Worm (Caenorhabditis elegans): ENCODE data around the gene vps-15.
A peak's percentile ranks its signal among the peaks of the same experiment; 100 is the strongest.

vps-15 gene

DNA sequence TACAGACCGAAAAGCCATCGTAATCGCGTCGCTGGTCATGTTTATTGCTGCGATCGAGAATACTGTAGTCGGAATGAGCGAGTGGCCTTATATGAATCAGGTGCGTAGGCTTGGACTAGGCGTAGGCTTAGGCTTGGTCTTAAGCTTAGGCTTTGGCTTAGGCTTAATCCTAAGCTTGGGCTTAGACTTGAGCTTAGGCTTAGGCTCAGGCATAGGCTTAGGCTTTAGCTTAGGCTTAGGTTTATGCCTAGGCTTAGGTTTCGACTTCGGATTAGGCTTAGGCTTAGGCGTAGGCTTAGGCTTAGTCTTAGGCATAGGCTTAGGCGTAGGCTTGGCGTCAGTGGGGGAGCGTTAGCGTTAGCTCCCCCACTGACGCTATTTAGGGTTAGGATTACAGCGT, 39.2 kb upstream of the vps-15 start:
- no peak for TF ChIP-seq hpl-2 (GFP tag; optimal IDR thresholded peaks at IDR 0.05)
- TF ChIP-seq isw-1 (GFP tag; IDR thresholded peaks at IDR 0.05) = no peak
- no peak for TF ChIP-seq nhr-47 (tag; optimal IDR thresholded peaks at IDR 0.05)
- no peak for TF ChIP-seq F16B12.6 (tag; optimal IDR thresholded peaks at IDR 0.05)
- TF ChIP-seq nhr-28 (tag; optimal IDR thresholded peaks at IDR 0.05) = no peak
- no peak for TF ChIP-seq lin-13 (GFP tag; optimal IDR thresholded peaks at IDR 0.05)
- TF ChIP-seq ceh-88 (GFP tag; IDR thresholded peaks at IDR 0.05) = no peak
- no peak for TF ChIP-seq xbp-1 (tag; optimal IDR thresholded peaks at IDR 0.05)

DNA sequence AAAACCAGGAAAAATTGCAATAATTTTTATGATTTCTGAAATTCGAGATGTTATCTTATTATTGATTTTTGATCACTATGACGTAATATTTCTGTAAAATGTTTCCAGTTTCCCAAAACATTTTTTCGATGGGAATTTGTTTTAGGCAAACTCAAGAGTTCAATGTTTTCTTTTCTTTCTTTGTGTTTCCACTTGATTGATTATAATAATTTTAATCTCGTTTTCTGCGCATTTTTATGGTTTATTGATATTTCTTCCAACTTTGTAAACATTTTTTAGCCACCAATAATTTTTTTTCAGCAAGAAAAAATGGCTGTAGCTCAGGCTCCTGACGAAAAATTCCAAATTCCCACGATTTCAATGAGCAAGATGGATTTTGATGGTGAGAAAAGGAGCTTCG, 38.6 kb upstream of the vps-15 start, which contains the start of gene W03C9.6:
W03C9.6 (plus strand) TSS at position 301 of the 400 bp plus-strand sequence.
- no peak for TF ChIP-seq lir-3 (tag; optimal IDR thresholded peaks at IDR 0.05; ENCODE audit: poor library complexity)
- TF ChIP-seq nhr-28 (tag; optimal IDR thresholded peaks at IDR 0.05) = no peak
- TF ChIP-seq pqm-1 (tag; optimal IDR thresholded peaks at IDR 0.05) = no peak
- TF ChIP-seq ztf-4 (tag; optimal IDR thresholded peaks at IDR 0.05) = no peak
- no peak for TF ChIP-seq ceh-90 (tag; optimal IDR thresholded peaks at IDR 0.05)
- TF ChIP-seq nhr-85 (tag) = no peak
- no peak for TF ChIP-seq C16A3.4 (tag; optimal IDR thresholded peaks at IDR 0.05)
- TF ChIP-seq lin-35 (GFP tag; optimal IDR thresholded peaks at IDR 0.05) = no peak
- no peak for TF ChIP-seq ceh-88 (GFP tag; IDR thresholded peaks at IDR 0.05)
- no peak for TF ChIP-seq nhr-76 (tag; optimal IDR thresholded peaks at IDR 0.05)
- no peak for TF ChIP-seq efl-3 (GFP tag; optimal IDR thresholded peaks at IDR 0.05)
- no peak for TF ChIP-seq egl-13 (tag; optimal IDR thresholded peaks at IDR 0.05)
- TF ChIP-seq nhr-47 (tag; optimal IDR thresholded peaks at IDR 0.05) = no peak
- TF ChIP-seq mab-9 (GFP tag; IDR thresholded peaks at IDR 0.05) = no peak
- no peak for TF ChIP-seq nhr-90 (tag; optimal IDR thresholded peaks at IDR 0.05; ENCODE audit: poor library complexity)
- no peak for TF ChIP-seq vab-15 (tag; optimal IDR thresholded peaks at IDR 0.05)

DNA sequence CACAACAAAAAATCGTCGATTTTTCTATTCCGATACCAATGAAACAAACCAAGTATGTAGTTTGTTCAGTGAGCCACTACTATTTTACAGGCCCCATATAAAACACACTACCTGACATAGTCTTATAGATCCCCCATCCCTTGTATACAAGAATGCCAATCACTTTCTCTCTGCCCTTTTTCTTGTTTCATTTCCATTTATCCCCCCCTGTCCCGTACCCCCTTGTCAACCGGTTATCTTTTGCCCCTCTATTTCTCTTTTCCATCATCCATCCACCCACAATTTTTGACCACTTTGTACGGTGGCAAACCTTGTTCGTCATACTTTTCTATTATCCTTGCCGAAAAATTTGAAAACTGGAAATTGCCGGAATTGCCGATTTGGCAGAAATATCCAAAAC, 37.3 kb upstream of the vps-15 start:
- TF ChIP-seq efl-1 (optimal IDR thresholded peaks at IDR 0.05) (no peak), efl-1 (GFP tag; optimal IDR thresholded peaks at IDR 0.05 in 1 of 2) (peak in 1 of 2 experiments; percentile 78), pag-3 (tag; optimal IDR thresholded peaks at IDR 0.05; ENCODE audit: borderline replicate concordance, insufficient read depth) (peak; percentile 5), C16A3.4 (tag; optimal IDR thresholded peaks at IDR 0.05) (no peak), unc-86 (tag; optimal IDR thresholded peaks at IDR 0.05) (no peak), elt-3 (tag; optimal IDR thresholded peaks at IDR 0.05) (peak in 1 of 6 experiments; percentile 6), blmp-1 (tag; optimal IDR thresholded peaks at IDR 0.05) (peak; percentile 90), sup-37 (GFP tag; optimal IDR thresholded peaks at IDR 0.05) (no peak)

DNA sequence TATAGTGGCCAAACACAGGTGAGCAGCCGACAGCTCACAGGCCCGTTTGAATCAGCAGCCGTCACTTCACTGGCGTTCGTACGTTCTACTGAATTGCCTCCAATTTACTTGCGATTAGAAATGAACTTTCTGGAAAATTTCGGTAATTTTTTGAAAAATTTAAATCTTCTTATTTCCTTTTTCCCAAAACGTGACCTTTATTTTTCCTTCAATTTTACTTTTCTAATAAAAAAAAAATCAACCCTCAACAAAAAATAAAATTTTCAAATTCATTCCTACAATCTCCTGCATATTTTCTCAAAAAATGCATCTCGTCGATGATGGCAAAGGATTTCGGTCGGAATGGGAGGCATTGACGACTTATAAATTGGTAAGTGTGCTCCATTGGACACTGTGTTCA, 32.8 kb upstream of the vps-15 start, which contains the start of gene W03C9.8:
W03C9.8 (plus strand) TSS at position 301 of the 400 bp plus-strand sequence.
- no peak for TF ChIP-seq ceh-88 (GFP tag; IDR thresholded peaks at IDR 0.05)
- no peak for TF ChIP-seq elt-2 (tag; optimal IDR thresholded peaks at IDR 0.05)
- TF ChIP-seq ceh-82 (tag; optimal IDR thresholded peaks at IDR 0.05) = no peak
- no peak for TF ChIP-seq xbp-1 (tag; optimal IDR thresholded peaks at IDR 0.05)
- TF ChIP-seq ets-5 (GFP tag; IDR thresholded peaks at IDR 0.05) = no peak
- TF ChIP-seq fkh-8 (tag; optimal IDR thresholded peaks at IDR 0.05) = no peak
- no peak for TF ChIP-seq unc-30 (tag; optimal IDR thresholded peaks at IDR 0.05)
- TF ChIP-seq rnt-1 (tag; optimal IDR thresholded peaks at IDR 0.05) = no peak
- TF ChIP-seq nhr-84 (tag; optimal IDR thresholded peaks at IDR 0.05) = no peak
- no peak for TF ChIP-seq efl-3 (GFP tag; optimal IDR thresholded peaks at IDR 0.05)
- no peak for TF ChIP-seq unc-130 (tag; optimal IDR thresholded peaks at IDR 0.05)
- TF ChIP-seq sox-4 (tag; optimal IDR thresholded peaks at IDR 0.05) = no peak
- TF ChIP-seq ces-1 (GFP tag; optimal IDR thresholded peaks at IDR 0.05) = no peak
- TF ChIP-seq snu-23 (GFP tag; optimal IDR thresholded peaks at IDR 0.05) = no peak
- no peak for TF ChIP-seq ztf-4 (tag; optimal IDR thresholded peaks at IDR 0.05)
- no peak for TF ChIP-seq aly-2 (tag; optimal IDR thresholded peaks at IDR 0.05)
- no peak for TF ChIP-seq lin-35 (GFP tag; optimal IDR thresholded peaks at IDR 0.05)
- TF ChIP-seq lsy-2 (tag; optimal IDR thresholded peaks at IDR 0.05) = no peak

All from whole organism, L1 larva.